Fruit fly (Drosophila melanogaster) whole organism, embryonic: ENCODE data around the gene Taf6.

Experiments
- Atf3 ChIP-seq: fragments of 200-800 bp; sonication (Bioruptor generic); optimal IDR thresholded peaks from 3 replicates; lab custom pipeline; 2016; ENCODE audit warnings: missing biosample characterization, missing genetic modification characterization
- BtbVII ChIP-seq: fragments of 200-800 bp; sonication (Bioruptor generic); optimal IDR thresholded peaks from 3 replicates; lab custom pipeline; 2017; ENCODE audit warnings: missing biosample characterization, mild to moderate bottlenecking, missing genetic modification characterization
- Bteb2 ChIP-seq: fragments of 200-800 bp; sonication (Bioruptor generic); optimal IDR thresholded peaks from 2 replicates; lab custom pipeline; 2016; ENCODE audit warnings: missing biosample characterization, missing genetic modification characterization
- CG1024 ChIP-seq: fragments of 200-800 bp; sonication (Bioruptor generic); IDR thresholded peaks from 2 replicates; pipeline ENCODE4 v1.3.6; 2022; ENCODE audit warnings: missing biosample characterization, missing genetic modification characterization
- CG10267 ChIP-seq: fragments of 200-800 bp; sonication (Bioruptor generic); optimal IDR thresholded peaks from 2 replicates; lab custom pipeline; 2018; ENCODE audit warnings: missing biosample characterization, mild to moderate bottlenecking, missing genetic modification characterization, moderate library complexity
- CG11723 ChIP-seq: fragments of 200-800 bp; sonication (Bioruptor generic); optimal IDR thresholded peaks from 2 replicates; lab custom pipeline; 2017; ENCODE audit warnings: missing biosample characterization, mild to moderate bottlenecking, missing genetic modification characterization
- CG13424 ChIP-seq: fragments of 200-800 bp; sonication (Bioruptor generic); optimal IDR thresholded peaks from 2 replicates; lab custom pipeline; 2019; ENCODE audit warnings: missing biosample characterization, mild to moderate bottlenecking, missing genetic modification characterization, moderate library complexity
- CG13775 ChIP-seq: fragments of 200-800 bp; sonication (Bioruptor generic); optimal IDR thresholded peaks from 3 replicates; lab custom pipeline; 2017; ENCODE audit warnings: missing biosample characterization, mild to moderate bottlenecking, missing genetic modification characterization
- CG14667 ChIP-seq: fragments of 200-800 bp; sonication (Bioruptor generic); IDR thresholded peaks from 2 replicates; pipeline ENCODE4 v1.3.6; 2022; ENCODE audit warnings: missing biosample characterization, missing genetic modification characterization
- CG14965 ChIP-seq: fragments of 200-800 bp; sonication (Bioruptor generic); optimal IDR thresholded peaks from 2 replicates; lab custom pipeline; 2016; ENCODE audit warnings: missing biosample characterization, missing genetic modification characterization, borderline replicate concordance
- CG15073 ChIP-seq: fragments of 200-800 bp; sonication (Bioruptor generic); optimal IDR thresholded peaks from 2 replicates; lab custom pipeline; 2016; ENCODE audit warnings: missing biosample characterization, missing genetic modification characterization
- CG15269 ChIP-seq: fragments of 200-800 bp; sonication (Bioruptor generic); optimal IDR thresholded peaks from 2 replicates; lab custom pipeline; 2018; ENCODE audit warnings: missing biosample characterization, mild to moderate bottlenecking, missing genetic modification characterization, moderate library complexity
- CG15479 ChIP-seq: fragments of 200-800 bp; sonication (Bioruptor generic); optimal IDR thresholded peaks from 3 replicates; lab custom pipeline; 2019; ENCODE audit warnings: missing biosample characterization, mild to moderate bottlenecking, missing genetic modification characterization, moderate library complexity
- CG1602 ChIP-seq: fragments of 200-800 bp; sonication (Bioruptor generic); optimal IDR thresholded peaks from 3 replicates; lab custom pipeline; 2016; ENCODE audit warnings: missing biosample characterization, missing genetic modification characterization
- CG1603 ChIP-seq: fragments of 200-800 bp; sonication (Bioruptor generic); optimal IDR thresholded peaks from 2 replicates; lab custom pipeline; 2019; ENCODE audit warnings: missing biosample characterization, mild to moderate bottlenecking, missing genetic modification characterization, moderate library complexity
- CG17359 ChIP-seq: fragments of 200-800 bp; sonication (Bioruptor generic); optimal IDR thresholded peaks from 3 replicates; lab custom pipeline; 2018; ENCODE audit warnings: missing biosample characterization, mild to moderate bottlenecking, missing genetic modification characterization, moderate library complexity
- CG2129 ChIP-seq: fragments of 200-800 bp; sonication (Bioruptor generic); IDR thresholded peaks from 2 replicates; pipeline ENCODE4 v1.3.6; 2022; ENCODE audit warnings: missing biosample characterization, missing genetic modification characterization; ENCODE audit not compliant: partially characterized antibody
- CG31441 ChIP-seq: fragments of 200-800 bp; sonication (Bioruptor generic); IDR thresholded peaks from 2 replicates; pipeline ENCODE4 v1.3.6; 2022; ENCODE audit warnings: missing biosample characterization, missing genetic modification characterization
- CG3163 ChIP-seq: fragments of 200-800 bp; sonication (Bioruptor generic); optimal IDR thresholded peaks from 3 replicates; lab custom pipeline; 2016; ENCODE audit warnings: missing biosample characterization, missing genetic modification characterization
- CG3847 ChIP-seq: fragments of 200-800 bp; sonication (Bioruptor generic); IDR thresholded peaks from 2 replicates; pipeline ENCODE4 v1.3.6; 2022; ENCODE audit warnings: missing biosample characterization, missing genetic modification characterization
- CG43689 ChIP-seq: fragments of 200-800 bp; sonication (Bioruptor generic); IDR thresholded peaks from 2 replicates; pipeline ENCODE4 v1.3.6; 2022; ENCODE audit warnings: missing biosample characterization, missing genetic modification characterization
- CG6791 ChIP-seq: fragments of 200-800 bp; sonication (Bioruptor generic); IDR thresholded peaks from 3 replicates; pipeline ENCODE4 v1.3.6; 2022; ENCODE audit warnings: missing biosample characterization, missing genetic modification characterization; ENCODE audit not compliant: partially characterized antibody
- CG7372 ChIP-seq: fragments of 200-800 bp; sonication (Bioruptor generic); IDR thresholded peaks from 2 replicates; pipeline ENCODE4 v1.3.6; 2022; ENCODE audit warnings: missing biosample characterization, missing genetic modification characterization
- CG9437 ChIP-seq: fragments of 200-800 bp; sonication (Bioruptor generic); optimal IDR thresholded peaks from 2 replicates; lab custom pipeline; 2018; ENCODE audit warnings: missing biosample characterization, mild to moderate bottlenecking, missing genetic modification characterization
- CG9797 ChIP-seq: fragments of 200-800 bp; sonication (Bioruptor generic); optimal IDR thresholded peaks from 3 replicates; lab custom pipeline; 2018; ENCODE audit warnings: missing biosample characterization, mild to moderate bottlenecking, missing genetic modification characterization
- CG9876 ChIP-seq: fragments of 200-800 bp; sonication (Bioruptor generic); optimal IDR thresholded peaks from 2 replicates; lab custom pipeline; 2016; ENCODE audit warnings: missing biosample characterization, missing genetic modification characterization
- Dfd ChIP-seq, 2 experiments: fragments of >200 bp; optimal IDR thresholded peaks; 2 replicates each; lab custom pipeline; 2017; ENCODE audit warnings: missing biosample characterization in 2 of 2, missing genetic modification characterization in 2 of 2
- ERR ChIP-seq: fragments of 200-800 bp; sonication (Bioruptor generic); optimal IDR thresholded peaks from 2 replicates; lab custom pipeline; 2016; ENCODE audit warnings: missing biosample characterization, missing genetic modification characterization
- H2.0 ChIP-seq: fragments of 200-800 bp; sonication (Bioruptor generic); IDR thresholded peaks from 2 replicates; pipeline ENCODE4 v1.3.6; 2022; ENCODE audit warnings: missing biosample characterization, missing genetic modification characterization
- Hr78 ChIP-seq, 2 experiments: fragments of 200-800 bp in 1 of 2; fragments of >200 bp in 1 of 2; sonication (Bioruptor generic) in 1 of 2; optimal IDR thresholded peaks; 2 replicates each; lab custom pipeline; 2017 to 2019; ENCODE audit warnings: missing biosample characterization in 2 of 2, missing genetic modification characterization in 2 of 2, mild to moderate bottlenecking in 1 of 2, moderate library complexity in 1 of 2
- Kr ChIP-seq: fragments of 200-800 bp; sonication (Bioruptor generic); optimal IDR thresholded peaks from 2 replicates; lab custom pipeline; 2017; ENCODE audit warnings: missing biosample characterization, mild to moderate bottlenecking, missing genetic modification characterization
- Med ChIP-seq: fragments of 200-800 bp; sonication (Bioruptor generic); peaks from one replicate; lab custom pipeline; 2016; ENCODE audit warnings: missing biosample characterization, missing genetic modification characterization, mild to moderate bottlenecking, inconsistent platforms, moderate library complexity
- Nf-YA ChIP-seq: fragments of 200-800 bp; sonication (Bioruptor generic); IDR thresholded peaks from 2 replicates; pipeline ENCODE4 v1.3.6; 2022; ENCODE audit warnings: missing biosample characterization, missing genetic modification characterization
- Optix ChIP-seq: fragments of 200-800 bp; sonication (Bioruptor generic); IDR thresholded peaks from 3 replicates; pipeline ENCODE4 v1.3.6; 2022; ENCODE audit warnings: missing biosample characterization, missing genetic modification characterization
- Rx ChIP-seq: fragments of 200-800 bp; sonication (Bioruptor generic); IDR thresholded peaks from 2 replicates; pipeline ENCODE4 v1.3.6; 2022; ENCODE audit warnings: missing biosample characterization, missing genetic modification characterization
- Sox100B ChIP-seq: fragments of 200-800 bp; sonication (Bioruptor generic); optimal IDR thresholded peaks from 3 replicates; lab custom pipeline; 2018; ENCODE audit warnings: missing biosample characterization, mild to moderate bottlenecking, missing genetic modification characterization
- Spps ChIP-seq: fragments of 200-800 bp; sonication (Bioruptor generic); optimal IDR thresholded peaks from 2 replicates; lab custom pipeline; 2018; ENCODE audit warnings: missing biosample characterization, mild to moderate bottlenecking, missing genetic modification characterization
- ase ChIP-seq: fragments of 200-800 bp; sonication (Bioruptor generic); IDR thresholded peaks from 3 replicates; pipeline ENCODE4 v1.3.6; 2022; ENCODE audit warnings: missing biosample characterization, missing genetic modification characterization
- bab2 ChIP-seq: fragments of 200-800 bp; sonication (Bioruptor generic); optimal IDR thresholded peaks from 2 replicates; lab custom pipeline; 2016; ENCODE audit warnings: missing biosample characterization, missing genetic modification characterization
- caup ChIP-seq: fragments of 200-800 bp; sonication (Bioruptor generic); optimal IDR thresholded peaks from 3 replicates; lab custom pipeline; 2017; ENCODE audit warnings: missing biosample characterization, mild to moderate bottlenecking, missing genetic modification characterization, moderate library complexity; ENCODE audit not compliant: severe bottlenecking
- chn ChIP-seq: fragments of 200-800 bp; sonication (Bioruptor generic); optimal IDR thresholded peaks from 2 replicates; lab custom pipeline; 2016; ENCODE audit warnings: missing biosample characterization, missing genetic modification characterization
- crol ChIP-seq: fragments of 200-800 bp; sonication (Bioruptor generic); IDR thresholded peaks from 2 replicates; pipeline ENCODE4 v1.3.6; 2022; ENCODE audit warnings: missing biosample characterization, missing genetic modification characterization
- danr ChIP-seq: fragments of 200-800 bp; sonication (Bioruptor generic); IDR thresholded peaks from 2 replicates; pipeline ENCODE4 v1.3.6; 2022; ENCODE audit warnings: missing biosample characterization, missing genetic modification characterization
- dmrt11E ChIP-seq: fragments of 200-800 bp; sonication (Bioruptor generic); optimal IDR thresholded peaks from 3 replicates; lab custom pipeline; 2018; ENCODE audit warnings: missing biosample characterization, mild to moderate bottlenecking, missing genetic modification characterization, moderate library complexity
- esg ChIP-seq: fragments of 200-800 bp; sonication (Bioruptor generic); conservative IDR thresholded peaks from 2 replicates; pipeline ENCODE4 v1.3.6; 2022; ENCODE audit warnings: missing biosample characterization, missing genetic modification characterization
- ro ChIP-seq: fragments of 200-800 bp; sonication (Bioruptor generic); IDR thresholded peaks from 2 replicates; pipeline ENCODE4 v1.3.6; 2022; ENCODE audit warnings: missing biosample characterization, missing genetic modification characterization
- shn ChIP-seq: fragments of 200-800 bp; sonication (Bioruptor generic); optimal IDR thresholded peaks from 3 replicates; lab custom pipeline; 2016; ENCODE audit warnings: missing biosample characterization, missing genetic modification characterization
- slou ChIP-seq: fragments of 200-800 bp; sonication (Bioruptor generic); optimal IDR thresholded peaks from 3 replicates; lab custom pipeline; 2016; ENCODE audit warnings: missing biosample characterization, missing genetic modification characterization
- tgo ChIP-seq: fragments of 200-800 bp; sonication (Bioruptor generic); IDR thresholded peaks from 3 replicates; pipeline ENCODE4 v1.3.6; 2022; ENCODE audit warnings: missing biosample characterization, missing genetic modification characterization
- toy ChIP-seq: fragments of 200-800 bp; sonication (Bioruptor generic); IDR thresholded peaks from 2 replicates; pipeline ENCODE4 v1.3.6; 2022; ENCODE audit warnings: missing biosample characterization, missing genetic modification characterization
- unc-4 ChIP-seq: fragments of 200-800 bp; sonication (Bioruptor generic); IDR thresholded peaks from 2 replicates; pipeline ENCODE4 v1.3.6; 2022; ENCODE audit warnings: missing biosample characterization, missing genetic modification characterization; ENCODE audit not compliant: partially characterized antibody

The Taf6 gene

DNA sequence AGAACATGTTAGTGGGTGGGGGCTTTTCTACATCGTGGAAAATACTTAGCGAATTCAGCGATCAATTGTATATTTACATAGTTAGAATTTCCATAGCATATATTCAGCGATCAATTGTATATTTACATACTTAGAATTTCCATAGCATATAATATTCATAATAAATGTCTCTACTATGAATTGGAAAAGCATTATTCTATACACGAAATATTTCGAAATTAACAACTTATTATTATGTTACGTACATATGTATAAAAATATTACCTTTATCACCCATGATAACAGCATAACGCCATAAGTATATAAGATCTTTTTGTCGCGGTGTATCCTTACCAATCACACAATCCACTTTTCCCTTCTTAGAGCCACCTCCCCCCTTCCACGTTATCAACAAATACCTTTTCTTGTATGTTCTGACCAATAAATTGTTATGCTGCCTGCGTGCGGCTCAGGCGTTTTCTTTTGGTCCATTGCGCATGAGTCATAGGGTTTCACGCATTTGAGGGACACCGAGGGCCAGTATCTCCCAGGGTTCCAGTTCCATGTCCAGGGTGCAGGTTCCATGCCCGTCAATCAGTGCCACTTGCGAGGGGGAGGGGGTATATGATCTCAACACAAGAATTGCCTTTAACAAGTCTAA lies 38.1 kb downstream of the Taf6 start (continued):
- TF ChIP-seq CG13424, result peak; percentile 59
- TF ChIP-seq H2.0 (GFP tag; lab: Robert Waterston, UW), result no peak
- peak; percentile 95 for TF ChIP-seq CG15479 (GFP tag; lab: Kevin White, UChicago)
- TF ChIP-seq Dfd (GFP tag; optimal IDR thresholded peaks at IDR 0.05; lab: Kevin White, UChicago), result no peak
- TF ChIP-seq BtbVII (GFP tag; lab: Kevin White, UChicago), result no peak
- TF ChIP-seq CG3847 (GFP tag; lab: Robert Waterston, UW), result no peak
- no peak for TF ChIP-seq toy
- peak; percentile 69 for TF ChIP-seq CG31441
- TF ChIP-seq CG15269 (tag; lab: Kevin White, UChicago), result no peak
- no peak for TF ChIP-seq CG17359 (tag; lab: Kevin White, UChicago)
- TF ChIP-seq chn (GFP tag; lab: Kevin White, UChicago), result no peak
- TF ChIP-seq caup (GFP tag; lab: Kevin White, UChicago), result no peak
- no peak for TF ChIP-seq ERR
- TF ChIP-seq CG14667 (GFP tag; lab: Robert Waterston, UW), result no peak
- TF ChIP-seq Nf-YA (GFP tag; lab: Robert Waterston, UW), result no peak
- TF ChIP-seq CG14965 (GFP tag; lab: Kevin White, UChicago), result no peak
- TF ChIP-seq Spps (tag; lab: Kevin White, UChicago), result peak; percentile 79
- no peak for TF ChIP-seq CG2129
- no peak for TF ChIP-seq CG43689 (GFP tag; lab: Robert Waterston, UW)
- peak; percentile 70 for TF ChIP-seq CG1602
- TF ChIP-seq CG11723 (GFP tag; lab: Kevin White, UChicago), result no peak
- TF ChIP-seq ro (GFP tag; lab: Robert Waterston, UW), result no peak
- no peak for TF ChIP-seq CG9797 (GFP tag; lab: Kevin White, UChicago)
- no peak for TF ChIP-seq danr (GFP tag; lab: Robert Waterston, UW)
- peak; percentile 96 for TF ChIP-seq dmrt11E (tag; lab: Kevin White, UChicago)
- no peak for TF ChIP-seq Hr78 (GFP tag; optimal IDR thresholded peaks at IDR 0.05; lab: Kevin White, UChicago)
- TF ChIP-seq tgo, result peak; percentile 20; the same call in 1 of the 3 replicates
- peak; percentile 1 for TF ChIP-seq CG9437 (GFP tag; lab: Kevin White, UChicago)
- no peak for TF ChIP-seq Optix (GFP tag; lab: Robert Waterston, UW)
- TF ChIP-seq bab2, result no peak
- TF ChIP-seq CG7372, result no peak
- TF ChIP-seq Kr (GFP tag; lab: Kevin White, UChicago), result peak; percentile 26
- no peak for TF ChIP-seq ase
- TF ChIP-seq CG1603 (tag; lab: Kevin White, UChicago), result peak; percentile 52
- TF ChIP-seq Atf3 (GFP tag; lab: Kevin White, UChicago), result no peak
- TF ChIP-seq CG9876 (GFP tag; lab: Kevin White, UChicago), result no peak
- peak; percentile 27; the same call in 1 of the 2 replicates for TF ChIP-seq crol (GFP tag; lab: Robert Waterston, UW)
- no peak for TF ChIP-seq esg (GFP tag; lab: Robert Waterston, UW)
- TF ChIP-seq Rx (GFP tag; lab: Robert Waterston, UW), result no peak
- peak; percentile 43 for TF ChIP-seq Sox100B (GFP tag; lab: Kevin White, UChicago)
- no peak for TF ChIP-seq slou (GFP tag; lab: Kevin White, UChicago)
- TF ChIP-seq CG10267 (tag; lab: Kevin White, UChicago), result peak; percentile 83
- no peak for TF ChIP-seq CG1024 (GFP tag; lab: Robert Waterston, UW)
- no peak for TF ChIP-seq Bteb2 (GFP tag; lab: Kevin White, UChicago)
- peak; percentile 0 for TF ChIP-seq CG15073 (GFP tag; lab: Kevin White, UChicago)
- no peak for TF ChIP-seq unc-4 (GFP tag; lab: Robert Waterston, UW)
- TF ChIP-seq CG13775, result peak; percentile 79
- no peak for TF ChIP-seq CG3163 (GFP tag; lab: Kevin White, UChicago)
- peak; percentile 15 for TF ChIP-seq Med
- TF ChIP-seq shn (GFP tag; lab: Kevin White, UChicago), result no peak
- TF ChIP-seq CG6791, result no peak
